Fruit fly (Drosophila melanogaster) whole organism, embryonic: ENCODE measurements around the gene CG14856.

Experiments used
- Ada2b ChIP-seq: fragments of 200-800 bp; sonication (Bioruptor generic); IDR thresholded peaks from 2 replicates; pipeline ENCODE4 v1.3.6; 2022; ENCODE audit warnings: missing biosample characterization, missing genetic modification characterization
- Antp ChIP-seq: fragments of 200-800 bp; sonication (Bioruptor generic); optimal IDR thresholded peaks from 3 replicates; lab custom pipeline; 2016; ENCODE audit warnings: missing biosample characterization, missing genetic modification characterization
- Atf3 ChIP-seq: fragments of 200-800 bp; sonication (Bioruptor generic); optimal IDR thresholded peaks from 3 replicates; lab custom pipeline; 2016; ENCODE audit warnings: missing biosample characterization, missing genetic modification characterization
- Awh ChIP-seq: fragments of 200-800 bp; sonication (Bioruptor generic); IDR thresholded peaks from 2 replicates; pipeline ENCODE4, ENCODE4 v1.3.6; 2022; ENCODE audit warnings: missing biosample characterization, missing genetic modification characterization
- B-H1 ChIP-seq: fragments of 200-800 bp; sonication (Bioruptor generic); IDR thresholded peaks from 3 replicates; pipeline ENCODE4 v1.3.6; 2022; ENCODE audit warnings: missing biosample characterization, missing genetic modification characterization
- CG10267 ChIP-seq: fragments of 200-800 bp; sonication (Bioruptor generic); optimal IDR thresholded peaks from 2 replicates; lab custom pipeline; 2018; ENCODE audit warnings: missing biosample characterization, mild to moderate bottlenecking, missing genetic modification characterization, moderate library complexity
- CG12769 ChIP-seq: fragments of 200-800 bp; sonication (Bioruptor generic); optimal IDR thresholded peaks from 2 replicates; lab custom pipeline; 2019; ENCODE audit warnings: missing biosample characterization, mild to moderate bottlenecking, missing genetic modification characterization, moderate library complexity
- CG13123 ChIP-seq: fragments of 200-800 bp; sonication (Bioruptor generic); optimal IDR thresholded peaks from 2 replicates; lab custom pipeline; 2016; ENCODE audit warnings: missing biosample characterization, missing genetic modification characterization
- CG13775 ChIP-seq: fragments of 200-800 bp; sonication (Bioruptor generic); optimal IDR thresholded peaks from 3 replicates; lab custom pipeline; 2017; ENCODE audit warnings: missing biosample characterization, mild to moderate bottlenecking, missing genetic modification characterization
- CG15601 ChIP-seq: fragments of 200-800 bp; sonication (Bioruptor generic); optimal IDR thresholded peaks from 3 replicates; lab custom pipeline; 2019; ENCODE audit warnings: missing biosample characterization, mild to moderate bottlenecking, missing genetic modification characterization, moderate library complexity
- CG15696 ChIP-seq: fragments of 200-800 bp; sonication (Bioruptor generic); optimal IDR thresholded peaks from 2 replicates; lab custom pipeline; 2019; ENCODE audit warnings: missing biosample characterization, mild to moderate bottlenecking, missing genetic modification characterization, moderate library complexity
- CG17186 ChIP-seq: fragments of 200-800 bp; sonication (Bioruptor generic); optimal IDR thresholded peaks from 3 replicates; lab custom pipeline; 2017; ENCODE audit warnings: missing biosample characterization, missing genetic modification reagents, missing genetic modification characterization
- CG18764 ChIP-seq: fragments of 200-800 bp; sonication (Bioruptor generic); optimal IDR thresholded peaks from 3 replicates; lab custom pipeline; 2016; ENCODE audit warnings: missing biosample characterization, missing genetic modification characterization
- CG3163 ChIP-seq: fragments of 200-800 bp; sonication (Bioruptor generic); optimal IDR thresholded peaks from 3 replicates; lab custom pipeline; 2016; ENCODE audit warnings: missing biosample characterization, missing genetic modification characterization
- CG3281 ChIP-seq: fragments of 200-800 bp; sonication (Bioruptor generic); optimal IDR thresholded peaks from 3 replicates; lab custom pipeline; 2017; ENCODE audit warnings: missing biosample characterization, mild to moderate bottlenecking, missing genetic modification characterization
- CG4854 ChIP-seq: fragments of 200-800 bp; sonication (Bioruptor generic); optimal IDR thresholded peaks from 2 replicates; lab custom pipeline; 2016; ENCODE audit warnings: missing biosample characterization, missing genetic modification characterization, inconsistent platforms
- CG7786 ChIP-seq: fragments of 200-800 bp; sonication (Bioruptor generic); optimal IDR thresholded peaks from 2 replicates; lab custom pipeline; 2016; ENCODE audit warnings: missing biosample characterization, missing genetic modification characterization
- CG8924 ChIP-seq: fragments of 200-800 bp; optimal IDR thresholded peaks from 3 replicates; lab custom pipeline; 2019; ENCODE audit warnings: missing biosample characterization, mild to moderate bottlenecking, missing genetic modification characterization, moderate library complexity
- Camta ChIP-seq: fragments of 200-800 bp; sonication (Bioruptor generic); optimal IDR thresholded peaks from 2 replicates; lab custom pipeline; 2016; ENCODE audit warnings: missing biosample characterization, missing genetic modification characterization
- CrebB ChIP-seq: fragments of 200-800 bp; sonication (Bioruptor generic); optimal IDR thresholded peaks from 3 replicates; lab custom pipeline; 2018; ENCODE audit warnings: missing biosample characterization, mild to moderate bottlenecking, missing genetic modification characterization
- Dek ChIP-seq: fragments of 200-800 bp; sonication (Bioruptor generic); optimal IDR thresholded peaks from 3 replicates; lab custom pipeline; 2019; ENCODE audit warnings: missing biosample characterization, mild to moderate bottlenecking, missing genetic modification characterization, moderate library complexity
- E2f1 ChIP-seq: fragments of 200-800 bp; sonication (Bioruptor generic); IDR thresholded peaks from 2 replicates; pipeline ENCODE4 v1.3.6; 2022; ENCODE audit warnings: missing biosample characterization, missing genetic modification characterization
- HLH4C ChIP-seq: fragments of 200-800 bp; sonication (Bioruptor generic); IDR thresholded peaks from 3 replicates; pipeline ENCODE4 v1.3.6; 2022; ENCODE audit warnings: missing biosample characterization, missing genetic modification characterization; ENCODE audit not compliant: partially characterized antibody
- Nf-YA ChIP-seq: fragments of 200-800 bp; sonication (Bioruptor generic); IDR thresholded peaks from 2 replicates; pipeline ENCODE4 v1.3.6; 2022; ENCODE audit warnings: missing biosample characterization, missing genetic modification characterization
- NfI ChIP-seq: fragments of 200-800 bp; sonication (Bioruptor generic); optimal IDR thresholded peaks from 3 replicates; lab custom pipeline; 2018; ENCODE audit warnings: missing biosample characterization, mild to moderate bottlenecking, missing genetic modification characterization, moderate library complexity
- Ptx1 ChIP-seq: fragments of 200-800 bp; sonication (Bioruptor generic); IDR thresholded peaks from 2 replicates; pipeline ENCODE4 v1.3.6; 2022; ENCODE audit warnings: missing biosample characterization, missing genetic modification characterization
- ab ChIP-seq: fragments of 200-800 bp; sonication (Bioruptor generic); optimal IDR thresholded peaks from 2 replicates; lab custom pipeline; 2016; ENCODE audit warnings: missing biosample characterization, missing genetic modification characterization
- ac ChIP-seq: fragments of 200-800 bp; sonication (Bioruptor generic); optimal IDR thresholded peaks from 3 replicates; lab custom pipeline; 2017; ENCODE audit warnings: missing biosample characterization, mild to moderate bottlenecking, missing genetic modification characterization
- bsh ChIP-seq, 2 experiments: fragments of 200-800 bp; sonication (Bioruptor generic); optimal IDR thresholded peaks; 2 replicates each; lab custom pipeline; 2017 to 2018; ENCODE audit warnings: mild to moderate bottlenecking in 2 of 2, missing biosample characterization in 2 of 2, missing genetic modification characterization in 2 of 2, moderate library complexity in 1 of 2
- crp ChIP-seq, 2 experiments: fragments of 200-800 bp; sonication (Bioruptor generic); optimal IDR thresholded peaks; 2 replicates in 1 of 2; 3 replicates in 1 of 2; lab custom pipeline; 2017; ENCODE audit warnings: missing biosample characterization in 2 of 2, missing genetic modification characterization in 2 of 2, mild to moderate bottlenecking in 1 of 2, moderate library complexity in 1 of 2
- danr ChIP-seq: fragments of 200-800 bp; sonication (Bioruptor generic); IDR thresholded peaks from 2 replicates; pipeline ENCODE4 v1.3.6; 2022; ENCODE audit warnings: missing biosample characterization, missing genetic modification characterization
- dm ChIP-seq: fragments of 200-800 bp; sonication (Bioruptor generic); optimal IDR thresholded peaks from 3 replicates; lab custom pipeline; 2016; ENCODE audit warnings: missing biosample characterization, missing genetic modification characterization
- dysf ChIP-seq: fragments of 200-800 bp; sonication (Bioruptor generic); IDR thresholded peaks from 3 replicates; pipeline ENCODE4 v1.3.6; 2022; ENCODE audit warnings: missing biosample characterization, missing genetic modification characterization
- emc ChIP-seq: fragments of 200-800 bp; sonication (Bioruptor generic); optimal IDR thresholded peaks from 2 replicates; lab custom pipeline; 2016; ENCODE audit warnings: missing biosample characterization, missing genetic modification characterization
- eve ChIP-seq, 2 experiments: fragments of >200 bp; optimal IDR thresholded peaks; 2 replicates each; lab custom pipeline; 2017; ENCODE audit warnings: missing biosample characterization in 2 of 2, missing genetic modification characterization in 2 of 2
- gce ChIP-seq: fragments of 200-800 bp; sonication (Bioruptor generic); IDR thresholded peaks from 3 replicates; pipeline ENCODE4 v1.3.6; 2022; ENCODE audit warnings: missing biosample characterization, missing genetic modification characterization
- gcm ChIP-seq: fragments of 200-800 bp; sonication (Bioruptor generic); optimal IDR thresholded peaks from 2 replicates; lab custom pipeline; 2019; ENCODE audit warnings: missing biosample characterization, mild to moderate bottlenecking, missing genetic modification characterization, moderate library complexity
- hbn ChIP-seq: fragments of 200-800 bp; sonication (Bioruptor generic); IDR thresholded peaks from 2 replicates; pipeline ENCODE4 v1.3.6; 2022; ENCODE audit warnings: missing biosample characterization, missing genetic modification characterization; ENCODE audit not compliant: partially characterized antibody
- jigr1 ChIP-seq: fragments of 200-800 bp; sonication (Bioruptor generic); IDR thresholded peaks from 3 replicates; pipeline ENCODE4 v1.3.6; 2022; ENCODE audit warnings: missing biosample characterization, missing genetic modification characterization
- klu ChIP-seq: fragments of 200-800 bp; sonication (Bioruptor generic); IDR thresholded peaks from 2 replicates; pipeline ENCODE4 v1.3.6; 2022; ENCODE audit warnings: missing biosample characterization, missing genetic modification characterization
- lilli ChIP-seq: fragments of 200-800 bp; sonication (Bioruptor generic); optimal IDR thresholded peaks from 3 replicates; lab custom pipeline; 2016; ENCODE audit warnings: missing biosample characterization, missing genetic modification characterization
- lola ChIP-seq, 3 experiments: fragments of >200 bp in 2 of 3; fragments of 200-800 bp in 1 of 3; sonication (Bioruptor generic) in 1 of 3; optimal IDR thresholded peaks; 2 replicates each; lab custom pipeline; 2017 to 2019; ENCODE audit warnings: missing biosample characterization in 3 of 3, missing genetic modification characterization in 3 of 3, mild to moderate bottlenecking in 1 of 3, moderate library complexity in 1 of 3
- peb ChIP-seq: fragments of 200-800 bp; sonication (Bioruptor generic); IDR thresholded peaks from 2 replicates; pipeline ENCODE4 v1.3.6; 2022; ENCODE audit warnings: missing biosample characterization, missing genetic modification characterization
- sens-2 ChIP-seq: fragments of 200-800 bp; sonication (Bioruptor generic); IDR thresholded peaks from 2 replicates; pipeline ENCODE4 v1.3.6; 2022; ENCODE audit warnings: missing biosample characterization, missing genetic modification characterization
- sima ChIP-seq: fragments of 200-800 bp; sonication (Bioruptor generic); optimal IDR thresholded peaks from 2 replicates; lab custom pipeline; 2016; ENCODE audit warnings: missing biosample characterization, missing genetic modification characterization
- slp2 ChIP-seq: fragments of 200-800 bp; sonication (Bioruptor generic); optimal IDR thresholded peaks from 2 replicates; lab custom pipeline; 2016; ENCODE audit warnings: missing biosample characterization, missing genetic modification characterization
- toy ChIP-seq: fragments of 200-800 bp; sonication (Bioruptor generic); IDR thresholded peaks from 2 replicates; pipeline ENCODE4 v1.3.6; 2022; ENCODE audit warnings: missing biosample characterization, missing genetic modification characterization
- vfl ChIP-seq: fragments of 200-800 bp; sonication (Bioruptor generic); optimal IDR thresholded peaks from 2 replicates; lab custom pipeline; 2016; ENCODE audit warnings: missing biosample characterization, missing genetic modification characterization
- zen ChIP-seq: fragments of 200-800 bp; sonication (Bioruptor generic); optimal IDR thresholded peaks from 3 replicates; lab custom pipeline; 2018; ENCODE audit warnings: missing biosample characterization, mild to moderate bottlenecking, missing genetic modification characterization, moderate library complexity

CG14856 gene

DNA sequence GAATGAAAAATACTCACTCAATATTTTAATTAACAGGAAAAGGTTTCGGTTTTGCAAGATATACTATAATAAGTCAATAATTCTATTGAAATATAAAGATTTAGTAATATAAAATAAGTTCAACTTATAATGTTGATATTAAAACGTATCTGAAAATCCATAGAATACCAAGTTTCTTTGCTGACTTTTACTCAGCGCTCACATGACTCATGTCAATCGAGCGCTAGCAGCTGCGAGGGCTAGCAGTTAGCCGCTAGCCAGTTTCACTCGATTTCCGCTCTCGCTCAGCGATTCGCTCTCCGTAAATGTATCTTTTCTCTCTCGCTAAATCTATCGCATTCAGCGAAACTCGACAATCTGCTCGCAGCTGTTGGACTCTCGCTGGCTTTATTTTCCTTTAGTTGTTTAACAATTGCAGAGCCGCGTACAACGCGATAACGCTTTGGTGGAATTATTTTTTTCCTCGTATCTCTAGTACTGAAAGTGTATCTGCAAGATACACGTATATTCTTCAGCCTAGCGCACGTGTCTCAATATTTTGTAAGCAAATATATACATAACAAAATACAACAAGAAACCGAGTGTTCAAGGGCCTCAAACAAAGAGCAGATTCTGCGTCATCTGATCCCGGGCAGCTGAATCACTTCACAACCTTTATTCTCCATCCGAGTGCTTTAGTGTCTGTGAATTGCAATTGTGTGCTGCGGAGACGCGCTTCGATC lies 49.5 kb upstream of the CG14856 start (continued):
- TF ChIP-seq Atf3 (GFP tag; lab: Kevin White, UChicago), result peak; percentile 1
- peak; percentile 52; the same call in 1 of the 3 replicates for TF ChIP-seq gce (GFP tag; lab: Robert Waterston, UW)
- TF ChIP-seq CG13775 (GFP tag; lab: Kevin White, UChicago), result peak; percentile 45
- TF ChIP-seq sima (GFP tag; lab: Kevin White, UChicago), result peak; percentile 45
- no peak for TF ChIP-seq klu
- TF ChIP-seq CG13123 (GFP tag; lab: Kevin White, UChicago), result peak; percentile 9
- peak; percentile 15; the same call in 1 of the 2 replicates for TF ChIP-seq E2f1 (GFP tag; lab: Robert Waterston, UW)
- TF ChIP-seq CG4854 (GFP tag; lab: Kevin White, UChicago), result peak; percentile 63
- no peak for TF ChIP-seq Antp
- peak in 1 of 2 experiments; percentile 74 for TF ChIP-seq bsh (GFP tag; optimal IDR thresholded peaks at IDR 0.05; lab: Kevin White, UChicago)
- TF ChIP-seq vfl (GFP tag; lab: Kevin White, UChicago), result no peak
- TF ChIP-seq CG15696 (tag; lab: Kevin White, UChicago), result peak; percentile 78
- TF ChIP-seq CG3281, result peak; percentile 89
- peak; percentile 30; the same call in 1 of the 2 replicates for TF ChIP-seq Nf-YA (GFP tag; lab: Robert Waterston, UW)
- peak; percentile 81 for TF ChIP-seq gcm
- TF ChIP-seq Camta (GFP tag; lab: Kevin White, UChicago), result peak; percentile 75
- no peak for TF ChIP-seq peb (GFP tag; lab: Robert Waterston, UW)
- TF ChIP-seq Dek (tag; lab: Kevin White, UChicago), result peak; percentile 54
- peak in 1 of 2 experiments; percentile 46 for TF ChIP-seq crp (GFP tag; optimal IDR thresholded peaks at IDR 0.05; lab: Kevin White, UChicago)
- TF ChIP-seq slp2, result peak; percentile 11
- peak; percentile 38 for TF ChIP-seq emc
- TF ChIP-seq HLH4C (GFP tag; lab: Robert Waterston, UW), result peak; percentile 22; the same call in 1 of the 3 replicates
- TF ChIP-seq jigr1 (GFP tag; lab: Robert Waterston, UW), result no peak
- peak; percentile 24 for TF ChIP-seq CG17186 (GFP tag; lab: Kevin White, UChicago)
- TF ChIP-seq hbn (GFP tag; lab: Robert Waterston, UW), result no peak; the same call in 1 of the 2 replicates
- peak; percentile 43 for TF ChIP-seq zen (tag; lab: Kevin White, UChicago)
- TF ChIP-seq NfI (GFP tag; lab: Kevin White, UChicago), result peak; percentile 64
- TF ChIP-seq dm (GFP tag; lab: Kevin White, UChicago), result peak; percentile 35
- peak; percentile 66 for TF ChIP-seq Awh (GFP tag; lab: Robert Waterston, UW)
- TF ChIP-seq dysf (GFP tag; lab: Robert Waterston, UW), result peak; percentile 38; the same call in 1 of the 3 replicates
- TF ChIP-seq danr (GFP tag; lab: Robert Waterston, UW), result no peak
- TF ChIP-seq CG10267 (tag; lab: Kevin White, UChicago), result peak; percentile 59
- peak; percentile 83 for TF ChIP-seq CG15601 (tag; lab: Kevin White, UChicago)
- TF ChIP-seq Ptx1 (GFP tag; lab: Robert Waterston, UW), result no peak
- peak; percentile 88 for TF ChIP-seq CrebB (tag; lab: Kevin White, UChicago)
- 0 out of 2 replicates have a peak, but pooled peaks have one; percentile 24 for TF ChIP-seq sens-2 (GFP tag; lab: Robert Waterston, UW)
- peak; percentile 88 for TF ChIP-seq CG8924 (tag; lab: Kevin White, UChicago)
- peak; percentile 39 for TF ChIP-seq CG7786
- TF ChIP-seq lola (GFP tag; optimal IDR thresholded peaks at IDR 0.05; lab: Kevin White, UChicago), result peak in 1 of 3 experiments; percentile 66
- no peak for TF ChIP-seq toy (GFP tag; lab: Robert Waterston, UW)
- TF ChIP-seq ac (GFP tag; lab: Kevin White, UChicago), result peak; percentile 86
- TF ChIP-seq eve (GFP tag; optimal IDR thresholded peaks at IDR 0.05; lab: Kevin White, UChicago), result no peak
- TF ChIP-seq B-H1 (GFP tag; lab: Robert Waterston, UW), result no peak; the same call in 2 of the 3 replicates
- TF ChIP-seq CG12769 (tag; lab: Kevin White, UChicago), result peak; percentile 89
- peak; percentile 71 for TF ChIP-seq CG3163 (GFP tag; lab: Kevin White, UChicago)
- TF ChIP-seq Ada2b, result no peak
- peak; percentile 50 for TF ChIP-seq CG18764 (GFP tag; lab: Kevin White, UChicago)
- no peak for TF ChIP-seq ab
- peak; percentile 46 for TF ChIP-seq lilli (GFP tag; lab: Kevin White, UChicago)
